Worm (Caenorhabditis elegans) whole organism, L2 larva: ENCODE results near the gene mrps-2.

Source experiments
- F13H6.1 ChIP-seq: sonication (generic microtip); optimal IDR thresholded peaks from 2 replicates; lab custom pipeline; 2016; ENCODE audit warnings: missing genetic modification characterization, missing compliant biosample characterization
- R02D3.7 ChIP-seq: fragments of 150-350 bp; optimal IDR thresholded peaks from 2 replicates; lab custom pipeline; 2014; ENCODE audit warnings: missing biosample characterization, missing genetic modification characterization
- Y55F3AM.14 ChIP-seq: fragments of 200-800 bp; sonication (Bioruptor generic); optimal IDR thresholded peaks from 2 replicates; lab custom pipeline; 2018; ENCODE audit warnings: mild to moderate bottlenecking, missing genetic modification characterization, missing compliant biosample characterization
- alr-1 ChIP-seq: fragments of 150-350 bp; optimal IDR thresholded peaks from 2 replicates; lab custom pipeline; 2014; ENCODE audit warnings: missing biosample characterization, missing genetic modification characterization
- aly-2 ChIP-seq: fragments of 150-350 bp; optimal IDR thresholded peaks from 2 replicates; lab custom pipeline; 2014; ENCODE audit warnings: missing biosample characterization, missing genetic modification characterization
- ceh-82 ChIP-seq: fragments of 150-350 bp; optimal IDR thresholded peaks from 2 replicates; lab custom pipeline; 2014; ENCODE audit warnings: missing biosample characterization, missing genetic modification characterization
- crh-2 ChIP-seq: sonication (generic microtip); optimal IDR thresholded peaks from 2 replicates; lab custom pipeline; 2017; ENCODE audit warnings: missing biosample characterization, missing genetic modification characterization
- elt-1 ChIP-seq: fragments of 150-350 bp; optimal IDR thresholded peaks from 2 replicates; lab custom pipeline; 2014; ENCODE audit warnings: missing biosample characterization, missing genetic modification characterization
- elt-3 ChIP-seq: sonication (generic microtip); optimal IDR thresholded peaks from 2 replicates; lab custom pipeline; 2017; ENCODE audit warnings: missing biosample characterization, missing genetic modification characterization
- lin-13 ChIP-seq: fragments of 150-350 bp; optimal IDR thresholded peaks from 2 replicates; lab custom pipeline; 2014; ENCODE audit warnings: missing biosample characterization, missing genetic modification reagents, missing genetic modification characterization
- lsy-2 ChIP-seq, 2 experiments: fragments of 150-350 bp in 1 of 2; sonication (generic microtip) in 1 of 2; optimal IDR thresholded peaks; 2 replicates each; lab custom pipeline; 2014 to 2017; ENCODE audit warnings: missing biosample characterization in 2 of 2, missing genetic modification characterization in 2 of 2
- mdl-1 ChIP-seq, 2 experiments: fragments of 150-350 bp in 1 of 2; sonication (generic microtip) in 1 of 2; optimal IDR thresholded peaks; 2 replicates each; lab custom pipeline; 2017; ENCODE audit warnings: missing biosample characterization in 2 of 2, missing genetic modification characterization in 2 of 2
- nhr-11 ChIP-seq: fragments of 150-350 bp; optimal IDR thresholded peaks from 2 replicates; lab custom pipeline; 2014; ENCODE audit warnings: missing biosample characterization, missing genetic modification characterization
- nhr-12 ChIP-seq: fragments of 150-350 bp; optimal IDR thresholded peaks from 2 replicates; lab custom pipeline; 2014; ENCODE audit warnings: missing biosample characterization, missing genetic modification characterization
- nhr-21 ChIP-seq: fragments of 150-350 bp; optimal IDR thresholded peaks from 2 replicates; lab custom pipeline; 2014; ENCODE audit warnings: missing biosample characterization, missing genetic modification characterization
- nhr-23 ChIP-seq: fragments of 150-350 bp; optimal IDR thresholded peaks from 2 replicates; lab custom pipeline; 2014; ENCODE audit warnings: missing biosample characterization, missing genetic modification reagents, missing genetic modification characterization
- nhr-6 ChIP-seq: fragments of 150-350 bp; optimal IDR thresholded peaks from 2 replicates; lab custom pipeline; 2014; ENCODE audit warnings: missing biosample characterization, missing genetic modification characterization
- nhr-77 ChIP-seq: fragments of 150-350 bp; optimal IDR thresholded peaks from 2 replicates; lab custom pipeline; 2014; ENCODE audit warnings: missing biosample characterization, missing genetic modification characterization
- peb-1 ChIP-seq: fragments of 150-350 bp; optimal IDR thresholded peaks from 2 replicates; lab custom pipeline; 2014; ENCODE audit warnings: missing biosample characterization, missing genetic modification characterization
- sem-4 ChIP-seq: fragments of 150-350 bp; optimal IDR thresholded peaks from 2 replicates; lab custom pipeline; 2014; ENCODE audit warnings: missing biosample characterization, missing genetic modification reagents, missing genetic modification characterization
- skn-1 ChIP-seq: sonication (generic microtip); optimal IDR thresholded peaks from 2 replicates; lab custom pipeline; 2017; ENCODE audit warnings: missing biosample characterization, missing genetic modification characterization
- sma-3 ChIP-seq: sonication (generic microtip); optimal IDR thresholded peaks from 2 replicates; lab custom pipeline; 2016; ENCODE audit warnings: missing genetic modification reagents, missing genetic modification characterization, missing compliant biosample characterization
- snpc-4 ChIP-seq: fragments of 150-350 bp; optimal IDR thresholded peaks from 2 replicates; lab custom pipeline; 2014; ENCODE audit warnings: missing biosample characterization, missing genetic modification characterization
- unc-39 ChIP-seq: fragments of 150-350 bp; optimal IDR thresholded peaks from 2 replicates; lab custom pipeline; 2014; ENCODE audit warnings: missing biosample characterization, missing genetic modification characterization
- unc-55 ChIP-seq: fragments of 150-350 bp; sonication (generic microtip); optimal IDR thresholded peaks from 3 replicates; lab custom pipeline; 2014; ENCODE audit warnings: missing biosample characterization, missing genetic modification reagents, missing genetic modification characterization
- unc-62 ChIP-seq: fragments of 150-350 bp; optimal IDR thresholded peaks from 2 replicates; lab custom pipeline; 2014; ENCODE audit warnings: missing biosample characterization, missing genetic modification reagents, missing genetic modification characterization
- ztf-1 ChIP-seq: fragments of 200-800 bp; sonication (Bioruptor generic); conservative IDR thresholded peaks from 2 replicates; pipeline ENCODE4 v1.3.6; 2022; ENCODE audit warnings: missing genetic modification characterization, missing compliant biosample characterization
- ztf-11 ChIP-seq: sonication (generic microtip); optimal IDR thresholded peaks from 2 replicates; lab custom pipeline; 2017; ENCODE audit warnings: missing biosample characterization, missing genetic modification characterization
- ztf-4 ChIP-seq: fragments of 150-350 bp; optimal IDR thresholded peaks from 2 replicates; lab custom pipeline; 2014; ENCODE audit warnings: missing biosample characterization, missing genetic modification characterization

The mrps-2 gene

ce11 chrV:8507324-8507723, 41.8 kb downstream of the mrps-2 start, which contains the start of gene ZK994.6:
ZK994.6 (minus strand) TSS chrV:8507424.
- TF ChIP-seq Y55F3AM.14 (GFP tag; lab: Kevin White, UChicago): no peak
- TF ChIP-seq skn-1 (tag; lab: Kevin White, UChicago): no peak
- TF ChIP-seq unc-62 (GFP tag; lab: Kevin White, UChicago): no peak
- no peak for TF ChIP-seq aly-2
- no peak for TF ChIP-seq nhr-12 (tag; lab: Kevin White, UChicago)
- no peak for TF ChIP-seq nhr-21
- TF ChIP-seq nhr-77: no peak
- no peak for TF ChIP-seq crh-2
- no peak for TF ChIP-seq nhr-23
- TF ChIP-seq sem-4: no peak
- TF ChIP-seq sma-3: no peak
- no peak for TF ChIP-seq snpc-4 (tag; lab: Kevin White, UChicago)

- TF ChIP-seq nhr-12 (tag; lab: Kevin White, UChicago) (no peak), ztf-11 (tag; lab: Kevin White, UChicago) (no peak), ztf-1 (GFP tag; lab: Robert Waterston, UW) (no peak), lsy-2 (tag; optimal IDR thresholded peaks at IDR 0.05; lab: Kevin White, UChicago) (no peak), elt-3 (tag; lab: Kevin White, UChicago) (no peak), F13H6.1 (tag; lab: Kevin White, UChicago) (no peak), unc-39 (tag; lab: Kevin White, UChicago) (no peak), R02D3.7 (tag; lab: Kevin White, UChicago) (no peak), nhr-23 (no peak)
These were observed 47.9 kb downstream of the mrps-2 start, which contains the start of gene F45F2.9 for ce11 chrV:8513361-8513760. F45F2.9 (minus strand) TSS chrV:8513461.

ce11 chrV:8516426-8516825, 50.9 kb downstream of the mrps-2 start:
- no peak for TF ChIP-seq lin-13 (GFP tag; lab: Kevin White, UChicago)
- TF ChIP-seq nhr-21: no peak
- no peak for TF ChIP-seq alr-1 (tag; lab: Kevin White, UChicago)
- no peak for TF ChIP-seq ztf-4 (tag; lab: Kevin White, UChicago)
- TF ChIP-seq ceh-82 (tag; lab: Kevin White, UChicago): no peak
- TF ChIP-seq mdl-1 (tag; optimal IDR thresholded peaks at IDR 0.05; lab: Kevin White, UChicago): no peak
- no peak for TF ChIP-seq aly-2
- TF ChIP-seq nhr-23: no peak
- TF ChIP-seq unc-55 (GFP tag; lab: Kevin White, UChicago): no peak
- no peak for TF ChIP-seq elt-1 (tag; lab: Kevin White, UChicago)
- no peak for TF ChIP-seq peb-1 (tag; lab: Kevin White, UChicago)
- TF ChIP-seq unc-39 (tag; lab: Kevin White, UChicago): no peak
- no peak for TF ChIP-seq sma-3
- no peak for TF ChIP-seq nhr-6 (tag; lab: Kevin White, UChicago)
- TF ChIP-seq nhr-11 (tag; lab: Kevin White, UChicago): no peak
- TF ChIP-seq, all 48 proteins: peak for 0
